Fruit fly (Drosophila melanogaster) whole organism, embryonic: ENCODE results near the gene CG33489.

ENCODE experiments used
- ATbp ChIP-seq: fragments of 200-800 bp; sonication (Bioruptor generic); optimal IDR thresholded peaks from 2 replicates; lab custom pipeline; 2017; ENCODE audit warnings: missing biosample characterization, mild to moderate bottlenecking, missing genetic modification characterization, missing genetic modification reagents
- B-H2 ChIP-seq: fragments of 200-800 bp; sonication (Bioruptor generic); optimal IDR thresholded peaks from 2 replicates; lab custom pipeline; 2018; ENCODE audit warnings: missing biosample characterization, mild to moderate bottlenecking, missing genetic modification characterization
- Bteb2 ChIP-seq: fragments of 200-800 bp; sonication (Bioruptor generic); optimal IDR thresholded peaks from 2 replicates; lab custom pipeline; 2016; ENCODE audit warnings: missing biosample characterization, missing genetic modification characterization
- C15 ChIP-seq: fragments of 200-800 bp; sonication (Bioruptor generic); IDR thresholded peaks from 3 replicates; pipeline ENCODE4 v1.3.6; 2022; ENCODE audit warnings: missing biosample characterization, missing genetic modification characterization
- CG12744 ChIP-seq: fragments of 200-800 bp; sonication (Bioruptor generic); optimal IDR thresholded peaks from 2 replicates; lab custom pipeline; 2016; ENCODE audit warnings: missing biosample characterization, missing genetic modification characterization
- CG12769 ChIP-seq: fragments of 200-800 bp; sonication (Bioruptor generic); optimal IDR thresholded peaks from 2 replicates; lab custom pipeline; 2019; ENCODE audit warnings: missing biosample characterization, mild to moderate bottlenecking, missing genetic modification characterization, moderate library complexity
- CG13287 ChIP-seq: fragments of 200-800 bp; sonication (Bioruptor generic); IDR thresholded peaks from 2 replicates; pipeline ENCODE4 v1.3.6; 2022; ENCODE audit warnings: missing biosample characterization, missing genetic modification characterization; ENCODE audit not compliant: partially characterized antibody
- CG13424 ChIP-seq: fragments of 200-800 bp; sonication (Bioruptor generic); optimal IDR thresholded peaks from 2 replicates; lab custom pipeline; 2019; ENCODE audit warnings: missing biosample characterization, mild to moderate bottlenecking, missing genetic modification characterization, moderate library complexity
- CG13894 ChIP-seq: fragments of 200-800 bp; sonication (Bioruptor generic); optimal IDR thresholded peaks from 3 replicates; lab custom pipeline; 2018; ENCODE audit warnings: missing biosample characterization, mild to moderate bottlenecking, missing genetic modification characterization, moderate library complexity
- CG14014 ChIP-seq: fragments of 200-800 bp; sonication (Bioruptor generic); IDR thresholded peaks from 2 replicates; pipeline ENCODE4 v1.3.6; 2022; ENCODE audit warnings: missing biosample characterization, missing genetic modification characterization
- CG1603 ChIP-seq: fragments of 200-800 bp; sonication (Bioruptor generic); optimal IDR thresholded peaks from 2 replicates; lab custom pipeline; 2019; ENCODE audit warnings: missing biosample characterization, mild to moderate bottlenecking, missing genetic modification characterization, moderate library complexity
- CG18262 ChIP-seq: fragments of 200-800 bp; optimal IDR thresholded peaks from 3 replicates; lab custom pipeline; 2019; ENCODE audit warnings: missing biosample characterization, mild to moderate bottlenecking, missing genetic modification characterization, moderate library complexity
- CG2120 ChIP-seq: fragments of 200-800 bp; sonication (Bioruptor generic); optimal IDR thresholded peaks from 3 replicates; lab custom pipeline; 2016; ENCODE audit warnings: missing biosample characterization, missing genetic modification characterization
- CG2129 ChIP-seq: fragments of 200-800 bp; sonication (Bioruptor generic); IDR thresholded peaks from 2 replicates; pipeline ENCODE4 v1.3.6; 2022; ENCODE audit warnings: missing biosample characterization, missing genetic modification characterization; ENCODE audit not compliant: partially characterized antibody
- CG2199 ChIP-seq: fragments of 200-800 bp; sonication (Bioruptor generic); IDR thresholded peaks from 3 replicates; pipeline ENCODE4 v1.3.6; 2022; ENCODE audit warnings: missing biosample characterization, missing genetic modification characterization
- CG2678 ChIP-seq: fragments of 200-800 bp; sonication (Bioruptor generic); optimal IDR thresholded peaks from 3 replicates; lab custom pipeline; 2019; ENCODE audit warnings: missing biosample characterization, mild to moderate bottlenecking, missing genetic modification characterization, moderate library complexity
- CG3065 ChIP-seq: fragments of 200-800 bp; sonication (Bioruptor generic); optimal IDR thresholded peaks from 2 replicates; lab custom pipeline; 2016; ENCODE audit warnings: missing biosample characterization, missing genetic modification characterization
- CG3407 ChIP-seq: fragments of 200-800 bp; sonication (Bioruptor generic); optimal IDR thresholded peaks from 2 replicates; lab custom pipeline; 2018; ENCODE audit warnings: missing biosample characterization, mild to moderate bottlenecking, missing genetic modification characterization
- CG4404 ChIP-seq: fragments of 200-800 bp; sonication (Bioruptor generic); IDR thresholded peaks from 2 replicates; pipeline ENCODE4 v1.3.6; 2022; ENCODE audit warnings: missing biosample characterization, missing genetic modification characterization
- CG5180 ChIP-seq: fragments of 200-800 bp; sonication (Bioruptor generic); optimal IDR thresholded peaks from 3 replicates; lab custom pipeline; 2017; ENCODE audit warnings: missing biosample characterization, missing genetic modification characterization, mild to moderate bottlenecking, moderate library complexity, missing genetic modification reagents
- CG5953 ChIP-seq: fragments of 200-800 bp; sonication (Bioruptor generic); IDR thresholded peaks from 2 replicates; pipeline ENCODE4 v1.3.6; 2022; ENCODE audit warnings: missing biosample characterization, missing genetic modification characterization
- CG6272 ChIP-seq: fragments of 200-800 bp; sonication (Bioruptor generic); IDR thresholded peaks from 2 replicates; pipeline ENCODE4 v1.3.6; 2022; ENCODE audit warnings: missing biosample characterization, missing genetic modification characterization
- CG6854 ChIP-seq: fragments of 200-800 bp; sonication (Bioruptor generic); optimal IDR thresholded peaks from 3 replicates; lab custom pipeline; 2017; ENCODE audit warnings: missing biosample characterization, mild to moderate bottlenecking, missing genetic modification characterization
- CG7987 ChIP-seq: fragments of 200-800 bp; sonication (Bioruptor generic); optimal IDR thresholded peaks from 2 replicates; lab custom pipeline; 2018; ENCODE audit warnings: missing biosample characterization, mild to moderate bottlenecking, missing genetic modification characterization, moderate library complexity
- CG8765 ChIP-seq: fragments of 200-800 bp; sonication (Bioruptor generic); IDR thresholded peaks from 2 replicates; pipeline ENCODE4 v1.3.6; 2022; ENCODE audit warnings: missing biosample characterization, missing genetic modification characterization
- Doc3 ChIP-seq: fragments of 200-800 bp; sonication (Bioruptor generic); IDR thresholded peaks from 3 replicates; pipeline ENCODE4 v1.3.6; 2022; ENCODE audit warnings: missing biosample characterization, missing genetic modification characterization; ENCODE audit not compliant: partially characterized antibody
- Elba2 ChIP-seq: fragments of 200-800 bp; sonication (Bioruptor generic); optimal IDR thresholded peaks from 3 replicates; lab custom pipeline; 2016; ENCODE audit warnings: missing biosample characterization, missing genetic modification characterization
- HLH4C ChIP-seq: fragments of 200-800 bp; sonication (Bioruptor generic); IDR thresholded peaks from 3 replicates; pipeline ENCODE4 v1.3.6; 2022; ENCODE audit warnings: missing biosample characterization, missing genetic modification characterization; ENCODE audit not compliant: partially characterized antibody
- Lim3 ChIP-seq: fragments of 200-800 bp; sonication (Bioruptor generic); IDR thresholded peaks from 2 replicates; pipeline ENCODE4 v1.3.6; 2022; ENCODE audit warnings: missing biosample characterization, missing genetic modification characterization
- MESR4 ChIP-seq: fragments of 200-800 bp; sonication (Bioruptor generic); optimal IDR thresholded peaks from 2 replicates; lab custom pipeline; 2018; ENCODE audit warnings: missing biosample characterization, mild to moderate bottlenecking, missing genetic modification characterization, moderate library complexity
- Mes4 ChIP-seq: fragments of 200-800 bp; sonication (Bioruptor generic); optimal IDR thresholded peaks from 2 replicates; lab custom pipeline; 2016; ENCODE audit warnings: missing biosample characterization, missing genetic modification characterization
- NfI ChIP-seq: fragments of 200-800 bp; sonication (Bioruptor generic); optimal IDR thresholded peaks from 3 replicates; lab custom pipeline; 2018; ENCODE audit warnings: missing biosample characterization, mild to moderate bottlenecking, missing genetic modification characterization, moderate library complexity
- Oaz ChIP-seq: fragments of 200-800 bp; sonication (Bioruptor generic); IDR thresholded peaks from 2 replicates; pipeline ENCODE4 v1.3.6; 2022; ENCODE audit warnings: missing biosample characterization, missing genetic modification characterization
- Opbp ChIP-seq: fragments of 200-800 bp; sonication (Bioruptor generic); IDR thresholded peaks from 3 replicates; pipeline ENCODE4 v1.3.6; 2022; ENCODE audit warnings: missing biosample characterization, missing genetic modification characterization; ENCODE audit not compliant: partially characterized antibody
- PHDP ChIP-seq: fragments of 200-800 bp; sonication (Bioruptor generic); optimal IDR thresholded peaks from 3 replicates; lab custom pipeline; 2018; ENCODE audit warnings: missing biosample characterization, mild to moderate bottlenecking, missing genetic modification characterization, moderate library complexity
- Poxn ChIP-seq: fragments of 200-800 bp; sonication (Bioruptor generic); IDR thresholded peaks from 2 replicates; pipeline ENCODE4 v1.3.6; 2022; ENCODE audit warnings: missing biosample characterization, missing genetic modification characterization
- Tbp ChIP-seq: fragments of >200 bp; optimal IDR thresholded peaks from 2 replicates; lab custom pipeline; 2018; ENCODE audit warnings: missing biosample characterization, missing genetic modification characterization
- bab2 ChIP-seq: fragments of 200-800 bp; sonication (Bioruptor generic); optimal IDR thresholded peaks from 2 replicates; lab custom pipeline; 2016; ENCODE audit warnings: missing biosample characterization, missing genetic modification characterization
- bsh ChIP-seq, 2 experiments: fragments of 200-800 bp; sonication (Bioruptor generic); optimal IDR thresholded peaks; 2 replicates each; lab custom pipeline; 2017 to 2018; ENCODE audit warnings: mild to moderate bottlenecking in 2 of 2, missing biosample characterization in 2 of 2, missing genetic modification characterization in 2 of 2, moderate library complexity in 1 of 2
- disco-r ChIP-seq: fragments of 200-800 bp; sonication (Bioruptor generic); optimal IDR thresholded peaks from 2 replicates; lab custom pipeline; 2016; ENCODE audit warnings: missing biosample characterization, missing genetic modification characterization
- dysf ChIP-seq: fragments of 200-800 bp; sonication (Bioruptor generic); IDR thresholded peaks from 3 replicates; pipeline ENCODE4 v1.3.6; 2022; ENCODE audit warnings: missing biosample characterization, missing genetic modification characterization
- fru ChIP-seq: fragments of >200 bp; optimal IDR thresholded peaks from 2 replicates; lab custom pipeline; 2017
- gem ChIP-seq: fragments of 200-800 bp; sonication (Bioruptor generic); optimal IDR thresholded peaks from 2 replicates; lab custom pipeline; 2019; ENCODE audit warnings: missing biosample characterization, mild to moderate bottlenecking, missing genetic modification characterization, moderate library complexity
- knrl ChIP-seq: fragments of 200-800 bp; sonication (Bioruptor generic); IDR thresholded peaks from 3 replicates; pipeline ENCODE4 v1.3.6; 2022; ENCODE audit warnings: missing biosample characterization, missing genetic modification characterization; ENCODE audit not compliant: partially characterized antibody
- oc ChIP-seq: fragments of 200-800 bp; sonication (Bioruptor generic); optimal IDR thresholded peaks from 2 replicates; lab custom pipeline; 2018; ENCODE audit warnings: missing biosample characterization, mild to moderate bottlenecking, missing genetic modification characterization, moderate library complexity
- ro ChIP-seq: fragments of 200-800 bp; sonication (Bioruptor generic); IDR thresholded peaks from 2 replicates; pipeline ENCODE4 v1.3.6; 2022; ENCODE audit warnings: missing biosample characterization, missing genetic modification characterization
- schlank ChIP-seq: fragments of 200-800 bp; sonication (Bioruptor generic); optimal IDR thresholded peaks from 2 replicates; lab custom pipeline; 2018; ENCODE audit warnings: missing biosample characterization, mild to moderate bottlenecking, missing genetic modification characterization
- scrt ChIP-seq: fragments of 200-800 bp; sonication (Bioruptor generic); optimal IDR thresholded peaks from 2 replicates; lab custom pipeline; 2018; ENCODE audit warnings: missing biosample characterization, mild to moderate bottlenecking, missing genetic modification characterization, moderate library complexity
- tup ChIP-seq: fragments of 200-800 bp; sonication (Bioruptor generic); optimal IDR thresholded peaks from 2 replicates; lab custom pipeline; 2016; ENCODE audit warnings: missing biosample characterization, mild to moderate bottlenecking, missing genetic modification characterization, moderate library complexity
- twi ChIP-seq: fragments of 200-800 bp; optimal IDR thresholded peaks from 2 replicates; lab custom pipeline; 2019; ENCODE audit warnings: missing biosample characterization, mild to moderate bottlenecking, missing genetic modification characterization, moderate library complexity
- z ChIP-seq: fragments of 200-800 bp; sonication (Bioruptor generic); IDR thresholded peaks from 3 replicates; pipeline ENCODE4 v1.3.6; 2022; ENCODE audit warnings: missing biosample characterization, missing genetic modification characterization

CG33489 gene

DNA sequence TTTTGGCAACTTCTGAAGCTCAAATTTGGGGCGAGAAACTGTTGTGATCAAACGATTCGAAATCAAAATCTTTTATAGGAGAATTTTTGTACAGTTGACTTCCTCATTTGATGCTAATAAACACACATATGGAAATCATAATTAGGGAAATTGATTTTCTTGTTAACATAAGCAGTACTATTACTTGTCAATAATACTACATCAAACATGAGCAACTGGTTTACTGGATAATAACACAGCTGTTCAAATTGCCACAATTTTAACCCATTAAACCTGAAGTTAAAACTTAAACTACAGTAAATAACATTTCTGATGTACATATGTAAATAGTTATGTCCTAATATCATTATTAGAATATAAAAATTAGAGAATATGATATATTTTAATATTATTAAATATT lies 3.1 kb upstream of the CG33489 start, which contains the start of gene CG43390 (continued):
- TF ChIP-seq Elba2 (GFP tag; lab: Kevin White, UChicago) (no peak), CG12769 (tag; lab: Kevin White, UChicago) (peak; percentile 90), CG14014 (GFP tag; lab: Robert Waterston, UW) (peak; percentile 63; the same call in 1 of the 2 replicates), Poxn (no peak), fru (lab: Kevin White, UChicago) (no peak), Doc3 (GFP tag; lab: Robert Waterston, UW) (no peak), B-H2 (GFP tag; lab: Kevin White, UChicago) (peak; percentile 69), Opbp (GFP tag; lab: Robert Waterston, UW) (no peak), CG2678 (tag; lab: Kevin White, UChicago) (peak; percentile 83), HLH4C (GFP tag; lab: Robert Waterston, UW) (no peak), Tbp (GFP tag; lab: Kevin White, UChicago) (no peak), CG1603 (tag; lab: Kevin White, UChicago) (peak; percentile 41), disco-r (GFP tag; lab: Kevin White, UChicago) (no peak), ro (GFP tag; lab: Robert Waterston, UW) (no peak), twi (no peak), Bteb2 (GFP tag; lab: Kevin White, UChicago) (peak; percentile 7), CG2129 (GFP tag; lab: Robert Waterston, UW) (no peak), CG6272 (GFP tag; lab: Robert Waterston, UW) (no peak), CG4404 (no peak), Oaz (GFP tag; lab: Robert Waterston, UW) (no peak), Mes4 (GFP tag; lab: Kevin White, UChicago) (no peak), CG3407 (GFP tag; lab: Kevin White, UChicago) (peak; percentile 4), MESR4 (GFP tag; lab: Kevin White, UChicago) (no peak), CG13424 (peak; percentile 27), CG13287 (GFP tag; lab: Robert Waterston, UW) (no peak), CG13894 (peak; percentile 79), scrt (GFP tag; lab: Kevin White, UChicago) (peak; percentile 39), CG7987 (GFP tag; lab: Kevin White, UChicago) (peak; percentile 56), CG18262 (tag; lab: Kevin White, UChicago) (no peak), tup (GFP tag; lab: Kevin White, UChicago) (no peak), oc (tag; lab: Kevin White, UChicago) (no peak), CG5953 (GFP tag; lab: Robert Waterston, UW) (no peak), CG2199 (no peak), CG12744 (peak; percentile 7), Lim3 (GFP tag; lab: Robert Waterston, UW) (no peak), z (no peak), schlank (tag; lab: Kevin White, UChicago) (peak; percentile 63), CG8765 (no peak), knrl (GFP tag; lab: Robert Waterston, UW) (no peak), PHDP (tag; lab: Kevin White, UChicago) (peak; percentile 76), CG3065 (GFP tag; lab: Kevin White, UChicago) (no peak), CG6854 (GFP tag; lab: Kevin White, UChicago) (peak; percentile 53), bsh (GFP tag; optimal IDR thresholded peaks at IDR 0.05; lab: Kevin White, UChicago) (no peak), bab2 (GFP tag; lab: Kevin White, UChicago) (peak; percentile 35), CG5180 (no peak), NfI (GFP tag; lab: Kevin White, UChicago) (no peak), ATbp (GFP tag; lab: Kevin White, UChicago) (peak; percentile 69), dysf (GFP tag; lab: Robert Waterston, UW) (peak; percentile 51; the same call in 1 of the 3 replicates), gem (peak; percentile 59), CG2120 (GFP tag; lab: Kevin White, UChicago) (peak; percentile 59), C15 (no peak; the same call in 2 of the 3 replicates)
